Worm (Caenorhabditis elegans) whole organism, L4/young adult: ENCODE data around the gene clec-162.
A peak's percentile ranks its signal among the peaks of the same experiment; 100 is the strongest.

Experiments
- W03F9.2 ChIP-seq: fragments of 150-350 bp; optimal IDR thresholded peaks from 2 replicates; lab custom pipeline; 2014; ENCODE audit warnings: missing biosample characterization, missing genetic modification characterization
- dao-5 ChIP-seq: sonication (generic microtip); optimal IDR thresholded peaks from 2 replicates; lab custom pipeline; 2016; ENCODE audit warnings: missing genotype, missing genetic modification characterization, moderate library complexity, missing compliant biosample characterization
- him-1 ChIP-seq: sonication (generic microtip); optimal IDR thresholded peaks from 2 replicates; lab custom pipeline; 2016; ENCODE audit warnings: missing genotype, missing genetic modification reagents, missing genetic modification characterization, missing compliant biosample characterization

DNA sequence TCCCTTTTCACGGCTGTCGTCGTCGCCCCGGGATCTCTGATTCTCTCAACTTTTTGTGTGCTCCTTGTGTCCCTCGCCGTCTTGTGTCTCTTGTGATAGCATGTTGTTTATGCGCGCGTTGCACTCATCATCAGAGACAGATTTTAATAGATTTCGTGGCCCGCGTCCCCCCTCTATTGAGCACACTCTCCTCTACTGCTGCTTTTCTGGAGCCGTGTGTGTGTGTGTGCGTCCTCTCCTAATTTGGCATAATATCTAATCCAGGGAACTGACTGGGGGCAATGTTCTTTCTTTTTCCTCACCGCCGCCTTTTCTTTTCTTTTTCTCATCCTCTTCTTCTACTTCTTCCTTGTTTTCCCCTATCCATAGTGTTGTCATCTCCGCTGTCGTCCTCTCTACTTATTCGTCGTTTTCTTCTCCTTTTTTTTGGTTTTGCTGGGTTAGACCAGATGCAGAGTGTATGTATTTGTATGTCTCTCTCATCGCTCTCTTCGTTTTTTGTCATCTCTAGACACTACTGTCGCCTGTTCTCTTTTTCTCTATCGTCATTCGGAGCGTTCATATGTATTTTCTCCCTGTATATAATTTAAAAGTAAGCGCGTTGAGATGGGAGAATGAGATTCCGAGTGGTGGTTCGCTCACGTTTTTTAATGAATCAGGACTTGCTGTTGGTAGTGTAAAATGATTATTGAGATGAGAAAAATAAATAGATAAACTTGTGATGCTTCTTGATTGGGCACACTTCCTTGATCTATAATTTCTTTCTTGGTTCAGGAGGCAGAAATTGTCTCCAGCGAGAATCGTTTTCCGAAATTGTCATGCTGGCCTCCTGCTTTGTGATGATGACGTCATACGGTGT lies 21.0 kb downstream of the clec-162 start:
- no peak for TF ChIP-seq him-1 (tag; lab: Kevin White, UChicago)
- peak; percentile 45 for TF ChIP-seq dao-5 (tag; lab: Kevin White, UChicago)
- no peak for TF ChIP-seq W03F9.2 (tag; lab: Kevin White, UChicago)
